Worm (Caenorhabditis elegans) whole organism, young adult: Measurements from ENCODE around the gene sra-34.

Experiments used
- B0035.1 ChIP-seq: sonication (generic microtip); optimal IDR thresholded peaks from 2 replicates; lab custom pipeline; 2016; ENCODE audit warnings: missing genetic modification characterization, mild to moderate bottlenecking, missing compliant biosample characterization, missing genotype, missing genetic modification reagents
- B0336.3 ChIP-seq: fragments of 200-800 bp; sonication (Bioruptor generic); IDR thresholded peaks from 2 replicates; pipeline ENCODE4 v1.3.6; 2022; ENCODE audit warnings: missing genetic modification characterization, missing compliant biosample characterization
- F23B12.7 ChIP-seq: sonication (generic microtip); optimal IDR thresholded peaks from 2 replicates; lab custom pipeline; 2017; ENCODE audit warnings: missing genetic modification characterization, mild to moderate bottlenecking, missing compliant biosample characterization, antibody characterized with exemption, moderate library complexity; ENCODE audit not compliant: insufficient read depth
- F39B2.1 ChIP-seq: fragments of 200-800 bp; sonication (Bioruptor generic); IDR thresholded peaks from 2 replicates; pipeline ENCODE4 v1.3.6; 2022; ENCODE audit warnings: missing genetic modification reagents, missing genetic modification characterization, missing compliant biosample characterization
- F57A8.1 ChIP-seq: fragments of 200-800 bp; sonication (Bioruptor generic); optimal IDR thresholded peaks from 2 replicates; lab custom pipeline; 2018; ENCODE audit warnings: mild to moderate bottlenecking, missing genetic modification characterization, moderate library complexity, missing compliant biosample characterization
- K12H6.12 ChIP-seq: fragments of 200-800 bp; sonication (Bioruptor generic); optimal IDR thresholded peaks from 2 replicates; lab custom pipeline; 2018; ENCODE audit warnings: mild to moderate bottlenecking, missing genetic modification characterization, missing compliant biosample characterization
- Y53F4B.3 ChIP-seq: fragments of 200-800 bp; sonication (Bioruptor generic); IDR thresholded peaks from 2 replicates; pipeline ENCODE4 v1.3.6; 2022; ENCODE audit warnings: missing genetic modification reagents, missing genetic modification characterization, missing compliant biosample characterization
- Y53G8AR.9 ChIP-seq: fragments of 200-800 bp; sonication (Bioruptor generic); conservative IDR thresholded peaks from 2 replicates; pipeline ENCODE4 v1.3.6; 2022; ENCODE audit warnings: missing genetic modification reagents, missing genetic modification characterization, missing compliant biosample characterization
- Y67H2A.10 ChIP-seq: fragments of 200-800 bp; sonication (Bioruptor generic); conservative IDR thresholded peaks from 2 replicates; pipeline ENCODE4 v1.3.6; 2022; ENCODE audit warnings: missing genetic modification reagents, missing genetic modification characterization, missing compliant biosample characterization
- Y79H2A.3 ChIP-seq: fragments of 200-800 bp; sonication (Bioruptor generic); conservative IDR thresholded peaks from 2 replicates; pipeline ENCODE4 v1.3.6; 2022; ENCODE audit warnings: missing genetic modification reagents, missing genetic modification characterization, missing compliant biosample characterization
- akir-1 ChIP-seq: fragments of 200-800 bp; sonication (Bioruptor generic); optimal IDR thresholded peaks from 2 replicates; lab custom pipeline; 2018; ENCODE audit warnings: mild to moderate bottlenecking, missing genetic modification characterization, moderate library complexity, missing compliant biosample characterization
- ama-1 ChIP-seq, 3 experiments: fragments of 150-350 bp in 1 of 3; sonication (generic microtip) in 2 of 3; optimal IDR thresholded peaks; 2 replicates each; lab custom pipeline; 2014 to 2018; ENCODE audit warnings: missing biosample characterization in 2 of 3, missing genetic modification characterization in 2 of 3, missing genetic modification reagents in 2 of 3
- aptf-2 ChIP-seq: fragments of 200-800 bp; sonication (Bioruptor generic); conservative IDR thresholded peaks from 2 replicates; pipeline ENCODE4 v1.3.6; 2022; ENCODE audit warnings: missing genetic modification reagents, missing genetic modification characterization, missing compliant biosample characterization
- atf-7 ChIP-seq: sonication (generic microtip); optimal IDR thresholded peaks from 2 replicates; lab custom pipeline; 2017; ENCODE audit warnings: mild to moderate bottlenecking, missing genetic modification characterization, missing compliant biosample characterization
- athp-1 ChIP-seq: sonication (generic microtip); optimal IDR thresholded peaks from 2 replicates; lab custom pipeline; 2017; ENCODE audit warnings: mild to moderate bottlenecking, missing genetic modification characterization, missing compliant biosample characterization
- attf-3 ChIP-seq: fragments of 200-800 bp; sonication (Bioruptor generic); conservative IDR thresholded peaks from 2 replicates; pipeline ENCODE4 v1.3.6; 2022; ENCODE audit warnings: missing genetic modification reagents, missing genetic modification characterization, missing compliant biosample characterization
- attf-6 ChIP-seq: fragments of 200-800 bp; sonication (Bioruptor generic); IDR thresholded peaks from 2 replicates; pipeline ENCODE4 v1.3.6; 2022; ENCODE audit warnings: missing genetic modification reagents, missing genetic modification characterization, missing compliant biosample characterization
- bed-1 ChIP-seq: fragments of 200-800 bp; sonication (Bioruptor generic); IDR thresholded peaks from 2 replicates; pipeline ENCODE4 v1.3.6; 2022; ENCODE audit warnings: missing genetic modification reagents, missing genetic modification characterization, missing compliant biosample characterization
- bed-2 ChIP-seq: fragments of 200-800 bp; sonication (Bioruptor generic); IDR thresholded peaks from 2 replicates; pipeline ENCODE4 v1.3.6; 2022; ENCODE audit warnings: missing genetic modification reagents, missing genetic modification characterization, missing compliant biosample characterization
- cebp-1 ChIP-seq, 2 experiments: fragments of 200-800 bp in 1 of 2; sonication (Bioruptor generic) in 1 of 2; sonication (generic microtip) in 1 of 2; IDR thresholded peaks in 1 of 2; optimal IDR thresholded peaks in 1 of 2; 2 replicates each; pipeline versions ENCODE4 v1.3.6 to Lab custom; 2017 to 2022; ENCODE audit warnings: missing compliant biosample characterization in 2 of 2, missing genetic modification characterization in 2 of 2, mild to moderate bottlenecking in 1 of 2, missing genetic modification reagents in 1 of 2, moderate library complexity in 1 of 2
- ceh-27 ChIP-seq: fragments of 200-800 bp; sonication (Bioruptor generic); optimal IDR thresholded peaks from 2 replicates; lab custom pipeline; 2018; ENCODE audit warnings: mild to moderate bottlenecking, missing genetic modification characterization, moderate library complexity, missing compliant biosample characterization
- ceh-79 ChIP-seq: sonication (generic microtip); optimal IDR thresholded peaks from 2 replicates; lab custom pipeline; 2017; ENCODE audit warnings: mild to moderate bottlenecking, missing genetic modification characterization, missing compliant biosample characterization
- die-1 ChIP-seq: sonication (generic microtip); optimal IDR thresholded peaks from 2 replicates; lab custom pipeline; 2016; ENCODE audit warnings: missing genotype, mild to moderate bottlenecking, missing genetic modification characterization, missing compliant biosample characterization
- dox-1 ChIP-seq: fragments of 200-800 bp; sonication (Bioruptor generic); IDR thresholded peaks from 2 replicates; pipeline ENCODE4 v1.3.6; 2022; ENCODE audit warnings: missing genetic modification reagents, missing genetic modification characterization, missing compliant biosample characterization
- dpff-1 ChIP-seq: sonication (generic microtip); optimal IDR thresholded peaks from 2 replicates; lab custom pipeline; 2017; ENCODE audit warnings: mild to moderate bottlenecking, missing genetic modification characterization, missing compliant biosample characterization
- dpl-1 ChIP-seq: fragments of 150-350 bp; optimal IDR thresholded peaks from 2 replicates; lab custom pipeline; 2014; ENCODE audit warnings: missing biosample characterization, missing genetic modification reagents, missing genetic modification characterization
- egl-18 ChIP-seq: fragments of 200-800 bp; sonication (Bioruptor generic); IDR thresholded peaks from 2 replicates; pipeline ENCODE4 v1.3.6; 2022; ENCODE audit warnings: missing genetic modification reagents, missing genetic modification characterization, missing compliant biosample characterization
- hmg-1.2 ChIP-seq: fragments of 200-800 bp; sonication (Bioruptor generic); IDR thresholded peaks from 2 replicates; pipeline ENCODE4 v1.3.6; 2022; ENCODE audit warnings: missing genetic modification reagents, missing genetic modification characterization, missing compliant biosample characterization
- hrde-1 ChIP-seq: sonication (generic microtip); optimal IDR thresholded peaks from 2 replicates; lab custom pipeline; 2016; ENCODE audit warnings: missing genetic modification characterization, mild to moderate bottlenecking, missing compliant biosample characterization, moderate library complexity, missing genotype, missing genetic modification reagents, borderline replicate concordance
- hsf-1 ChIP-seq: fragments of 200-800 bp; sonication (Bioruptor generic); IDR thresholded peaks from 2 replicates; pipeline ENCODE4 v1.3.6; 2022; ENCODE audit warnings: missing genetic modification reagents, missing genetic modification characterization, missing compliant biosample characterization
- let-526 ChIP-seq: fragments of 200-800 bp; sonication (Bioruptor generic); IDR thresholded peaks from 2 replicates; pipeline ENCODE4 v1.3.6; 2022; ENCODE audit warnings: missing genetic modification reagents, missing genetic modification characterization, missing compliant biosample characterization
- lin-26 ChIP-seq: fragments of 200-800 bp; sonication (Bioruptor generic); IDR thresholded peaks from 2 replicates; pipeline ENCODE4 v1.3.6; 2022; ENCODE audit warnings: missing genetic modification reagents, missing genetic modification characterization, missing compliant biosample characterization
- lin-40 ChIP-seq: sonication (generic microtip); optimal IDR thresholded peaks from 2 replicates; lab custom pipeline; 2016; ENCODE audit warnings: missing genetic modification characterization, mild to moderate bottlenecking, missing compliant biosample characterization, missing genotype, missing genetic modification reagents
- lin-54 ChIP-seq: fragments of 200-800 bp; sonication (Bioruptor generic); optimal IDR thresholded peaks from 2 replicates; lab custom pipeline; 2018; ENCODE audit warnings: mild to moderate bottlenecking, missing genetic modification characterization, missing compliant biosample characterization
- lsy-27 ChIP-seq: sonication (generic microtip); optimal IDR thresholded peaks from 2 replicates; lab custom pipeline; 2017; ENCODE audit warnings: missing genetic modification characterization, mild to moderate bottlenecking, missing compliant biosample characterization, antibody characterized with exemption, missing genotype, borderline replicate concordance; ENCODE audit not compliant: insufficient read depth
- madf-3 ChIP-seq: fragments of 200-800 bp; sonication (Bioruptor generic); IDR thresholded peaks from 2 replicates; pipeline ENCODE4 v1.3.6; 2022; ENCODE audit warnings: missing genetic modification reagents, missing genetic modification characterization, missing compliant biosample characterization
- nfya-2 ChIP-seq: fragments of 200-800 bp; sonication (Bioruptor generic); IDR thresholded peaks from 2 replicates; pipeline ENCODE4 v1.3.6; 2022; ENCODE audit warnings: missing genetic modification reagents, missing genetic modification characterization, missing compliant biosample characterization
- pbrm-1 ChIP-seq: fragments of 200-800 bp; sonication (Bioruptor generic); IDR thresholded peaks from 2 replicates; pipeline ENCODE4 v1.3.6; 2022; ENCODE audit warnings: missing genetic modification reagents, missing genetic modification characterization, missing compliant biosample characterization
- rpc-1 ChIP-seq, 2 experiments: fragments of 150-350 bp in 1 of 2; sonication (generic microtip) in 1 of 2; optimal IDR thresholded peaks; 2 replicates each; lab custom pipeline; 2014 to 2018; ENCODE audit warnings: missing biosample characterization in 1 of 2, missing genetic modification characterization in 1 of 2, missing genetic modification reagents in 1 of 2, missing genotype in 1 of 2
- snpc-1.1 ChIP-seq: sonication (generic microtip); optimal IDR thresholded peaks from 2 replicates; lab custom pipeline; 2017; ENCODE audit warnings: missing genetic modification characterization, mild to moderate bottlenecking, missing compliant biosample characterization, antibody characterized with exemption, moderate library complexity, missing genotype, missing genetic modification reagents; ENCODE audit not compliant: insufficient read depth
- snpc-3.4 ChIP-seq: sonication (generic microtip); optimal IDR thresholded peaks from 2 replicates; lab custom pipeline; 2017; ENCODE audit warnings: missing genetic modification characterization, mild to moderate bottlenecking, missing compliant biosample characterization, antibody characterized with exemption, moderate library complexity, missing genotype, missing genetic modification reagents
- ztf-22 ChIP-seq: fragments of 200-800 bp; sonication (Bioruptor generic); optimal IDR thresholded peaks from 2 replicates; lab custom pipeline; 2018; ENCODE audit warnings: mild to moderate bottlenecking, missing genetic modification characterization, moderate library complexity, missing compliant biosample characterization
- ztf-25 ChIP-seq: fragments of 200-800 bp; sonication (Bioruptor generic); IDR thresholded peaks from 2 replicates; pipeline ENCODE4 v1.3.6; 2022; ENCODE audit warnings: missing genetic modification reagents, missing genetic modification characterization, missing compliant biosample characterization

The sra-34 gene

ce11 chrII:4543568-4543967 is at the start of gene sra-34:
Gene sra-34, minus strand, starts transcription at chrII:4543668.
- TF ChIP-seq attf-3 (GFP tag; lab: Robert Waterston, UW), result no peak
- TF ChIP-seq Y79H2A.3 (GFP tag; lab: Robert Waterston, UW), result no peak
- no peak for TF ChIP-seq K12H6.12 (tag; lab: Kevin White, UChicago)
- TF ChIP-seq snpc-1.1 (tag; lab: Kevin White, UChicago), result no peak
- TF ChIP-seq ceh-79 (tag; lab: Kevin White, UChicago), result no peak
- TF ChIP-seq bed-2 (GFP tag; lab: Robert Waterston, UW), result no peak
- TF ChIP-seq die-1 (tag; lab: Kevin White, UChicago), result no peak
- no peak for TF ChIP-seq ztf-25 (GFP tag; lab: Robert Waterston, UW)
- no peak for TF ChIP-seq ztf-22 (GFP tag; lab: Kevin White, UChicago)
- no peak for TF ChIP-seq F57A8.1 (GFP tag; lab: Kevin White, UChicago)
- TF ChIP-seq B0336.3, result no peak
- TF ChIP-seq ama-1 (optimal IDR thresholded peaks at IDR 0.05; lab: Kevin White, UChicago), result no peak
- TF ChIP-seq ama-1 (GFP tag; optimal IDR thresholded peaks at IDR 0.05; lab: Kevin White, UChicago), result no peak
- TF ChIP-seq egl-18 (GFP tag; lab: Robert Waterston, UW), result no peak
- no peak for TF ChIP-seq madf-3 (GFP tag; lab: Robert Waterston, UW)
- no peak for TF ChIP-seq F39B2.1 (GFP tag; lab: Robert Waterston, UW)
- no peak for TF ChIP-seq let-526
- TF ChIP-seq dpff-1 (tag; lab: Kevin White, UChicago), result no peak
- TF ChIP-seq ceh-27 (GFP tag; lab: Kevin White, UChicago), result no peak
- TF ChIP-seq B0035.1 (tag; lab: Kevin White, UChicago), result no peak
- no peak for TF ChIP-seq rpc-1 (optimal IDR thresholded peaks at IDR 0.05; lab: Kevin White, UChicago)
- TF ChIP-seq rpc-1 (tag; optimal IDR thresholded peaks at IDR 0.05; lab: Kevin White, UChicago), result no peak

ce11 chrII:4590660-4591059 is 47.2 kb upstream of the sra-34 start:
- TF ChIP-seq B0336.3 (peak; percentile 52; the same call in 1 of the 2 replicates), ama-1 (optimal IDR thresholded peaks at IDR 0.05; lab: Kevin White, UChicago) (no peak), ama-1 (GFP tag; optimal IDR thresholded peaks at IDR 0.05; lab: Kevin White, UChicago) (peak in 1 of 2 experiments; percentile 41), athp-1 (tag; lab: Kevin White, UChicago) (peak; percentile 42), Y79H2A.3 (GFP tag; lab: Robert Waterston, UW) (peak; percentile 60; the same call in 1 of the 2 replicates), pbrm-1 (peak; percentile 70), hmg-1.2 (no peak), hsf-1 (GFP tag; lab: Robert Waterston, UW) (peak; percentile 43; the same call in 1 of the 2 replicates), cebp-1 (GFP tag; IDR thresholded peaks at IDR 0.05; lab: Robert Waterston, UW) (no peak), cebp-1 (tag; optimal IDR thresholded peaks at IDR 0.05; lab: Kevin White, UChicago) (peak; percentile 40), hrde-1 (tag; lab: Kevin White, UChicago) (no peak), ztf-25 (GFP tag; lab: Robert Waterston, UW) (peak; percentile 71; the same call in 1 of the 2 replicates), Y67H2A.10 (0 out of 2 replicates have a peak, but pooled peaks have one; percentile 5), atf-7 (peak; percentile 45), lin-26 (0 out of 2 replicates have a peak, but pooled peaks have one; percentile 58), lin-40 (no peak), nfya-2 (GFP tag; lab: Robert Waterston, UW) (no peak), snpc-3.4 (no peak), B0035.1 (tag; lab: Kevin White, UChicago) (no peak), F57A8.1 (GFP tag; lab: Kevin White, UChicago) (no peak), lsy-27 (tag; lab: Kevin White, UChicago) (no peak), dpl-1 (no peak), attf-6 (GFP tag; lab: Robert Waterston, UW) (no peak), bed-1 (GFP tag; lab: Robert Waterston, UW) (no peak), dox-1 (no peak), lin-54 (GFP tag; lab: Kevin White, UChicago) (peak; percentile 44), akir-1 (GFP tag; lab: Kevin White, UChicago) (no peak), aptf-2 (GFP tag; lab: Robert Waterston, UW) (0 out of 2 replicates have a peak, but pooled peaks have one; percentile 20), Y53F4B.3 (no peak), ztf-22 (GFP tag; lab: Kevin White, UChicago) (no peak), F23B12.7 (no peak), Y53G8AR.9 (GFP tag; lab: Robert Waterston, UW) (0 out of 2 replicates have a peak, but pooled peaks have one; percentile 40)
